Worm (Caenorhabditis elegans) whole organism, mixed stage, embryonic: Measurements from ENCODE around the gene T09F3.4.

Experiments
- ceh-39 ChIP-seq: fragments of 150-350 bp; optimal IDR thresholded peaks from 2 replicates; lab custom pipeline; 2014; ENCODE audit warnings: missing biosample characterization, missing genetic modification characterization
- ceh-83 ChIP-seq: fragments of 200-800 bp; sonication (Bioruptor generic); optimal IDR thresholded peaks from 2 replicates; lab custom pipeline; 2018; ENCODE audit warnings: mild to moderate bottlenecking, missing genetic modification characterization, missing compliant biosample characterization
- cnd-1 ChIP-seq: fragments of 200-800 bp; sonication (Bioruptor generic); optimal IDR thresholded peaks from 2 replicates; lab custom pipeline; 2018; ENCODE audit warnings: mild to moderate bottlenecking, missing genetic modification characterization, missing compliant biosample characterization
- elt-1 ChIP-seq: sonication (generic microtip); optimal IDR thresholded peaks from 2 replicates; lab custom pipeline; 2017; ENCODE audit warnings: missing genetic modification characterization, mild to moderate bottlenecking, missing compliant biosample characterization, antibody characterized with exemption, moderate library complexity, borderline replicate concordance; ENCODE audit not compliant: insufficient read depth
- ham-2 ChIP-seq: fragments of 200-800 bp; sonication (Bioruptor generic); optimal IDR thresholded peaks from 2 replicates; lab custom pipeline; 2018; ENCODE audit warnings: mild to moderate bottlenecking, missing genetic modification characterization, missing compliant biosample characterization
- hlh-1 ChIP-seq: fragments of 150-350 bp; optimal IDR thresholded peaks from 2 replicates; lab custom pipeline; 2014; ENCODE audit warnings: missing biosample characterization, missing genetic modification reagents, missing genetic modification characterization
- mab-5 ChIP-seq: fragments of 150-350 bp; optimal IDR thresholded peaks from 2 replicates; lab custom pipeline; 2014; ENCODE audit warnings: missing biosample characterization, missing genetic modification characterization
- mep-1 ChIP-seq: fragments of 150-350 bp; optimal IDR thresholded peaks from 2 replicates; lab custom pipeline; 2017; ENCODE audit warnings: missing biosample characterization, missing genetic modification reagents, missing genetic modification characterization, inconsistent platforms
- nhr-12 ChIP-seq: fragments of 150-350 bp; optimal IDR thresholded peaks from 2 replicates; lab custom pipeline; 2014; ENCODE audit warnings: missing biosample characterization, missing genetic modification characterization
- tbx-8 ChIP-seq: fragments of 200-800 bp; sonication (Bioruptor generic); optimal IDR thresholded peaks from 2 replicates; lab custom pipeline; 2018; ENCODE audit warnings: mild to moderate bottlenecking, missing genetic modification characterization, moderate library complexity, missing compliant biosample characterization
- unc-62 ChIP-seq: fragments of 150-350 bp; optimal IDR thresholded peaks from 2 replicates; lab custom pipeline; 2014; ENCODE audit warnings: missing biosample characterization, missing genetic modification reagents, missing genetic modification characterization

DNA sequence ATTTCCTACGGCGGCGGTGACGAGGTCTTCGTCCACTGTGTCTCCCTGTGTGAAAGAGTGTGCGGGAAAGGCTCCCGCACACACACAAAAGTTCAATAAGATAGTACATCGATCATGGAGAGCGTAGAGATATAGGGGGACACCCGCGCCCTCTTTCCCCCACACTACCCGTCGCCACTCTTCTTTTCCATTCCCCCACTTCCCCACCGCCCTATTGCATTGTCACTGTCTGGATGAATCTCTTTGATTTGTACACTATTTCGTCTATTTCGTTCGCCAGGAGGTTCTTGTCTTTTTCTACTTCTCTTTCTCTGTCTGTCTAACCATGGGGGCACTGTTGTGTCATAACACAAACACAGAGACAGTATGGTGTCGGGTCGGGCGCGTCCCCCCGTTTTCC, 13.3 kb upstream of the T09F3.4 start:
- no peak for TF ChIP-seq tbx-8 (GFP tag; lab: Kevin White, UChicago)
- TF ChIP-seq nhr-12 = no peak
- no peak for TF ChIP-seq unc-62 (GFP tag; lab: Kevin White, UChicago)
- no peak for TF ChIP-seq mab-5 (tag; lab: Kevin White, UChicago)
- no peak for TF ChIP-seq ham-2 (GFP tag; lab: Kevin White, UChicago)
- no peak for TF ChIP-seq cnd-1 (tag; lab: Kevin White, UChicago)
- no peak for TF ChIP-seq hlh-1
- no peak for TF ChIP-seq ceh-83 (GFP tag; lab: Kevin White, UChicago)
- TF ChIP-seq ceh-39 = no peak
- no peak for TF ChIP-seq elt-1 (tag; lab: Kevin White, UChicago)
- TF ChIP-seq mep-1 (tag; lab: Kevin White, UChicago) = peak; percentile 17
